Fruit fly (Drosophila melanogaster): ENCODE results near the gene CG1271.
A peak's percentile ranks its signal among the peaks of the same experiment; 100 is the strongest.

CG1271 gene

dm6 chr3L:3081146-3081872 is 29.0 kb downstream of the CG1271 start (continued):
- TF ChIP-seq CG3838 (GFP tag; optimal IDR thresholded peaks at IDR 0.05) = peak; percentile 96
- peak; percentile 83 for TF ChIP-seq CG3995 (GFP tag; optimal IDR thresholded peaks at IDR 0.05)
- TF ChIP-seq CG13624 (GFP tag; optimal IDR thresholded peaks at IDR 0.05) = peak; percentile 97
- peak; percentile 98 for TF ChIP-seq CG13775 (GFP tag; optimal IDR thresholded peaks at IDR 0.05)
- TF ChIP-seq BEAF-32 (GFP tag; optimal IDR thresholded peaks at IDR 0.05) = peak; percentile 24
- peak; percentile 44 for TF ChIP-seq Dref (GFP tag; IDR thresholded peaks at IDR 0.05)
- TF ChIP-seq CG16863 (GFP tag; optimal IDR thresholded peaks at IDR 0.05) = peak; percentile 96
- TF ChIP-seq CG42726 (GFP tag; IDR thresholded peaks at IDR 0.05; ENCODE audit: partially characterized antibody) = 0 out of 2 replicates have a peak, but pooled peaks have one; percentile 18
- no peak for TF ChIP-seq Dfd (GFP tag; optimal IDR thresholded peaks at IDR 0.05)
- peak; percentile 97 for TF ChIP-seq ac (GFP tag; optimal IDR thresholded peaks at IDR 0.05)
- TF ChIP-seq unc-4 (GFP tag; IDR thresholded peaks at IDR 0.05; ENCODE audit: partially characterized antibody) = peak; percentile 41; the same call in 1 of the 2 replicates
- peak; percentile 98 for TF ChIP-seq sisA (GFP tag; IDR thresholded peaks at IDR 0.05)
- peak; percentile 98 for TF ChIP-seq vfl (GFP tag; optimal IDR thresholded peaks at IDR 0.05)
- peak; percentile 91 for TF ChIP-seq Ets97D (GFP tag; optimal IDR thresholded peaks at IDR 0.05)
- peak; percentile 99 for TF ChIP-seq Awh (GFP tag; IDR thresholded peaks at IDR 0.05)
- TF ChIP-seq tin (GFP tag; optimal IDR thresholded peaks at IDR 0.05) = peak; percentile 99
- peak; percentile 98 for TF ChIP-seq chn (GFP tag; optimal IDR thresholded peaks at IDR 0.05)
- TF ChIP-seq cato (GFP tag; optimal IDR thresholded peaks at IDR 0.05; ENCODE audit: borderline replicate concordance) = peak; percentile 97
- peak; percentile 90 for TF ChIP-seq p53 (GFP tag; optimal IDR thresholded peaks at IDR 0.05)
- TF ChIP-seq MBD-R2 (GFP tag; IDR thresholded peaks at IDR 0.05) = peak; percentile 99
- peak; percentile 95 for TF ChIP-seq CG3065 (GFP tag; optimal IDR thresholded peaks at IDR 0.05)
- peak; percentile 99 for TF ChIP-seq CrebB (tag; optimal IDR thresholded peaks at IDR 0.05)
- TF ChIP-seq TFAM (GFP tag; optimal IDR thresholded peaks at IDR 0.05) = peak; percentile 95
- peak; percentile 97 for TF ChIP-seq CG12104 (GFP tag; optimal IDR thresholded peaks at IDR 0.05)
- TF ChIP-seq dpn (GFP tag; optimal IDR thresholded peaks at IDR 0.05) = peak; percentile 97 to 99
- TF ChIP-seq CG13296 (GFP tag; optimal IDR thresholded peaks at IDR 0.05) = peak; percentile 99
- TF ChIP-seq Dbx (GFP tag; IDR thresholded peaks at IDR 0.05) = peak; percentile 99
- peak; percentile 74 for TF ChIP-seq Elba2 (GFP tag; optimal IDR thresholded peaks at IDR 0.05)
- peak; percentile 97 for TF ChIP-seq bowl (GFP tag; IDR thresholded peaks at IDR 0.05)
- peak; percentile 99 for TF ChIP-seq CG17359 (tag; optimal IDR thresholded peaks at IDR 0.05)
- TF ChIP-seq chinmo (GFP tag; IDR thresholded peaks at IDR 0.05; ENCODE audit: partially characterized antibody) = peak; percentile 85; the same call in 2 of the 4 replicates
- peak; percentile 97 for TF ChIP-seq Dip3 (GFP tag; optimal IDR thresholded peaks at IDR 0.05)
- TF ChIP-seq CG7357 (GFP tag; IDR thresholded peaks at IDR 0.05) = peak; percentile 94
- TF ChIP-seq CG15514 (GFP tag; optimal IDR thresholded peaks at IDR 0.05) = peak; percentile 95
- peak; percentile 98 for TF ChIP-seq CG17568 (GFP tag; optimal IDR thresholded peaks at IDR 0.05)
- TF ChIP-seq CG9437 (GFP tag; optimal IDR thresholded peaks at IDR 0.05) = peak; percentile 91
- peak; percentile 99 for TF ChIP-seq sob (GFP tag; IDR thresholded peaks at IDR 0.05)
- TF ChIP-seq CG12071 (GFP tag; optimal IDR thresholded peaks at IDR 0.05) = peak; percentile 99
- peak; percentile 98 for TF ChIP-seq CG11247 (GFP tag; IDR thresholded peaks at IDR 0.05)
- peak; percentile 97 for TF ChIP-seq fd3F (GFP tag; optimal IDR thresholded peaks at IDR 0.05)
- peak; percentile 95 for TF ChIP-seq CG17361 (GFP tag; IDR thresholded peaks at IDR 0.05)
- TF ChIP-seq cg (GFP tag; optimal IDR thresholded peaks at IDR 0.05) = peak; percentile 72
- peak; percentile 75 for TF ChIP-seq CG7963 (GFP tag; IDR thresholded peaks at IDR 0.05; ENCODE audit: partially characterized antibody)
- TF ChIP-seq CG3407 (GFP tag; optimal IDR thresholded peaks at IDR 0.05) = peak; percentile 97
- peak; percentile 99 for TF ChIP-seq CG11695 (GFP tag; IDR thresholded peaks at IDR 0.05)
- TF ChIP-seq CG18011 (GFP tag; optimal IDR thresholded peaks at IDR 0.05) = peak; percentile 90
- TF ChIP-seq CG31441 (GFP tag; IDR thresholded peaks at IDR 0.05) = peak; percentile 96
- peak; percentile 97 for TF ChIP-seq CG6175 (GFP tag; IDR thresholded peaks at IDR 0.05)
- TF ChIP-seq CG17912 (GFP tag; optimal IDR thresholded peaks at IDR 0.05) = peak; percentile 93
